Worm (Caenorhabditis elegans): ENCODE measurements around the gene col-9.
A peak's percentile ranks its signal among the peaks of the same experiment; 100 is the strongest.

Gene col-9

ce11 chrX:13555098-13555497, 34.7 kb upstream of the col-9 start:
- TF ChIP-seq ceh-36 (tag; optimal IDR thresholded peaks at IDR 0.05) (no peak), tra-4 (tag; optimal IDR thresholded peaks at IDR 0.05) (no peak), flt-1 (GFP tag; IDR thresholded peaks at IDR 0.05) (no peak)

- TF ChIP-seq B0310.2 (tag; optimal IDR thresholded peaks at IDR 0.05) (no peak), pes-1 (GFP tag; IDR thresholded peaks at IDR 0.05) (no peak), flt-1 (GFP tag; IDR thresholded peaks at IDR 0.05) (no peak), hnd-1 (tag; optimal IDR thresholded peaks at IDR 0.05) (no peak), aly-1 (tag; optimal IDR thresholded peaks at IDR 0.05) (no peak), F13C5.2 (tag; optimal IDR thresholded peaks at IDR 0.05) (no peak), scrt-1 (GFP tag; IDR thresholded peaks at IDR 0.05) (no peak), ceh-13 (GFP tag; optimal IDR thresholded peaks at IDR 0.05) (no peak), tra-4 (tag; optimal IDR thresholded peaks at IDR 0.05) (no peak), ets-7 (tag; optimal IDR thresholded peaks at IDR 0.05) (no peak), hmg-4 (GFP tag; optimal IDR thresholded peaks at IDR 0.05) (no peak), ama-1 (optimal IDR thresholded peaks at IDR 0.05) (no peak), sea-1 (GFP tag; conservative IDR thresholded peaks at IDR 0.05) (no peak), tbx-11 (GFP tag; IDR thresholded peaks at IDR 0.05) (no peak), hmbx-1 (tag; optimal IDR thresholded peaks at IDR 0.05) (no peak), tbx-37 (GFP tag; conservative IDR thresholded peaks at IDR 0.05) (no peak), ceh-36 (tag; optimal IDR thresholded peaks at IDR 0.05) (no peak)
Observed at ce11 chrX:13556066-13556465, 33.8 kb upstream of the col-9 start, which contains the start of gene glb-20. TSS of gene glb-20 (minus strand) at chrX:13556166.

- no peak for TF ChIP-seq aly-1 (tag; optimal IDR thresholded peaks at IDR 0.05)
- TF ChIP-seq F13C5.2 (tag; optimal IDR thresholded peaks at IDR 0.05): no peak
- TF ChIP-seq ceh-13 (GFP tag; optimal IDR thresholded peaks at IDR 0.05): no peak
- no peak for TF ChIP-seq pes-1 (GFP tag; IDR thresholded peaks at IDR 0.05)
- no peak for TF ChIP-seq hmbx-1 (tag; optimal IDR thresholded peaks at IDR 0.05)
- no peak for TF ChIP-seq B0310.2 (tag; optimal IDR thresholded peaks at IDR 0.05)
- TF ChIP-seq hmg-4 (GFP tag; optimal IDR thresholded peaks at IDR 0.05): no peak
- TF ChIP-seq tbx-11 (GFP tag; IDR thresholded peaks at IDR 0.05): no peak
- TF ChIP-seq flt-1 (GFP tag; IDR thresholded peaks at IDR 0.05): no peak
Observed at ce11 chrX:13558667-13559066, 31.2 kb upstream of the col-9 start.

ce11 chrX:13561954-13562353, 27.9 kb upstream of the col-9 start:
- TF ChIP-seq sea-1 (GFP tag; conservative IDR thresholded peaks at IDR 0.05) (no peak), ceh-13 (GFP tag; optimal IDR thresholded peaks at IDR 0.05) (no peak), ets-7 (tag; optimal IDR thresholded peaks at IDR 0.05) (no peak), tbx-11 (GFP tag; IDR thresholded peaks at IDR 0.05) (no peak), hnd-1 (tag; optimal IDR thresholded peaks at IDR 0.05) (no peak), F13C5.2 (tag; optimal IDR thresholded peaks at IDR 0.05) (no peak), ceh-36 (tag; optimal IDR thresholded peaks at IDR 0.05) (no peak), pes-1 (GFP tag; IDR thresholded peaks at IDR 0.05) (no peak), aly-1 (tag; optimal IDR thresholded peaks at IDR 0.05) (no peak), scrt-1 (GFP tag; IDR thresholded peaks at IDR 0.05) (no peak), flt-1 (GFP tag; IDR thresholded peaks at IDR 0.05) (no peak), B0310.2 (tag; optimal IDR thresholded peaks at IDR 0.05) (no peak), ama-1 (optimal IDR thresholded peaks at IDR 0.05) (no peak), tra-4 (tag; optimal IDR thresholded peaks at IDR 0.05) (no peak), hmbx-1 (tag; optimal IDR thresholded peaks at IDR 0.05) (no peak), tbx-37 (GFP tag; conservative IDR thresholded peaks at IDR 0.05) (no peak), hmg-4 (GFP tag; optimal IDR thresholded peaks at IDR 0.05) (no peak)

ce11 chrX:13566436-13566835, 23.4 kb upstream of the col-9 start, which contains the start of gene R01E6.2:
TSS of gene R01E6.2 (minus strand) at chrX:13566536.
- TF ChIP-seq tbx-37 (GFP tag; conservative IDR thresholded peaks at IDR 0.05): no peak
- TF ChIP-seq sea-1 (GFP tag; conservative IDR thresholded peaks at IDR 0.05): no peak

ce11 chrX:13569854-13570253, 20.0 kb upstream of the col-9 start, which contains the start of gene R01E6.7:
TSS of gene R01E6.7 (minus strand) at chrX:13569954.
- TF ChIP-seq ceh-13 (GFP tag; optimal IDR thresholded peaks at IDR 0.05) (no peak), hmg-4 (GFP tag; optimal IDR thresholded peaks at IDR 0.05) (no peak), flt-1 (GFP tag; IDR thresholded peaks at IDR 0.05) (no peak), sea-1 (GFP tag; conservative IDR thresholded peaks at IDR 0.05) (no peak), ceh-36 (tag; optimal IDR thresholded peaks at IDR 0.05) (no peak), tbx-37 (GFP tag; conservative IDR thresholded peaks at IDR 0.05) (no peak), tbx-11 (GFP tag; IDR thresholded peaks at IDR 0.05) (no peak), hmbx-1 (tag; optimal IDR thresholded peaks at IDR 0.05) (no peak), pes-1 (GFP tag; IDR thresholded peaks at IDR 0.05) (no peak), B0310.2 (tag; optimal IDR thresholded peaks at IDR 0.05) (no peak), scrt-1 (GFP tag; IDR thresholded peaks at IDR 0.05) (no peak), F13C5.2 (tag; optimal IDR thresholded peaks at IDR 0.05) (no peak), tra-4 (tag; optimal IDR thresholded peaks at IDR 0.05) (no peak), ets-7 (tag; optimal IDR thresholded peaks at IDR 0.05) (no peak), aly-1 (tag; optimal IDR thresholded peaks at IDR 0.05) (no peak), ama-1 (optimal IDR thresholded peaks at IDR 0.05) (no peak), hnd-1 (tag; optimal IDR thresholded peaks at IDR 0.05) (no peak)

ce11 chrX:13574029-13574428, 15.8 kb upstream of the col-9 start:
- TF ChIP-seq scrt-1 (GFP tag; IDR thresholded peaks at IDR 0.05) (no peak), F13C5.2 (tag; optimal IDR thresholded peaks at IDR 0.05) (no peak), ets-7 (tag; optimal IDR thresholded peaks at IDR 0.05) (no peak), ceh-36 (tag; optimal IDR thresholded peaks at IDR 0.05) (peak; percentile 5), ceh-13 (GFP tag; optimal IDR thresholded peaks at IDR 0.05) (no peak), hmg-4 (GFP tag; optimal IDR thresholded peaks at IDR 0.05) (no peak)

- TF ChIP-seq tbx-37 (GFP tag; conservative IDR thresholded peaks at IDR 0.05) (no peak), ets-7 (tag; optimal IDR thresholded peaks at IDR 0.05) (no peak), hmbx-1 (tag; optimal IDR thresholded peaks at IDR 0.05) (no peak), hmg-4 (GFP tag; optimal IDR thresholded peaks at IDR 0.05) (no peak), tbx-11 (GFP tag; IDR thresholded peaks at IDR 0.05) (no peak), hnd-1 (tag; optimal IDR thresholded peaks at IDR 0.05) (no peak), ama-1 (optimal IDR thresholded peaks at IDR 0.05) (no peak), aly-1 (tag; optimal IDR thresholded peaks at IDR 0.05) (no peak), pes-1 (GFP tag; IDR thresholded peaks at IDR 0.05) (no peak), sea-1 (GFP tag; conservative IDR thresholded peaks at IDR 0.05) (no peak), ceh-36 (tag; optimal IDR thresholded peaks at IDR 0.05) (no peak)
Observed at ce11 chrX:13578483-13578882, 11.4 kb upstream of the col-9 start, which contains the start of gene F54B11.11. TSS of gene F54B11.11 (plus strand) at chrX:13578783.
